Fruit fly (Drosophila melanogaster) whole organism, wandering third instar larva: ENCODE data around the gene Ibf2.

Source experiments
- Abd-B ChIP-seq: fragments of >200 bp; optimal IDR thresholded peaks from 2 replicates; lab custom pipeline; 2017; ENCODE audit warnings: missing biosample characterization, missing genetic modification characterization
- CG32264 ChIP-seq: fragments of 200-800 bp; sonication (Bioruptor generic); optimal IDR thresholded peaks from 2 replicates; lab custom pipeline; 2016; ENCODE audit warnings: missing biosample characterization, missing genetic modification characterization
- CG9705 ChIP-seq: fragments of 200-800 bp; sonication (Bioruptor generic); optimal IDR thresholded peaks from 2 replicates; lab custom pipeline; 2018; ENCODE audit warnings: missing biosample characterization, mild to moderate bottlenecking, missing genetic modification characterization
- CrebA ChIP-seq: fragments of 200-800 bp; sonication (Bioruptor generic); optimal IDR thresholded peaks from 2 replicates; lab custom pipeline; 2016; ENCODE audit warnings: missing biosample characterization, mild to moderate bottlenecking, missing genetic modification characterization, borderline replicate concordance
- Dfd ChIP-seq: fragments of >200 bp; optimal IDR thresholded peaks from 2 replicates; lab custom pipeline; 2017; ENCODE audit warnings: missing biosample characterization, missing genetic modification characterization
- GATAd ChIP-seq: sonication (Bioruptor generic); optimal IDR thresholded peaks from 2 replicates; lab custom pipeline; 2016; ENCODE audit warnings: missing biosample characterization, missing genetic modification characterization
- HLH106 ChIP-seq: fragments of 200-800 bp; optimal IDR thresholded peaks from 3 replicates; lab custom pipeline; 2019; ENCODE audit warnings: missing biosample characterization, mild to moderate bottlenecking, missing genetic modification characterization, moderate library complexity
- Hnf4 ChIP-seq: fragments of 200-800 bp; sonication (Bioruptor generic); optimal IDR thresholded peaks from 2 replicates; lab custom pipeline; 2016; ENCODE audit warnings: missing biosample characterization, mild to moderate bottlenecking, missing genetic modification characterization
- Hr78 ChIP-seq: fragments of >200 bp; optimal IDR thresholded peaks from 2 replicates; lab custom pipeline; 2017; ENCODE audit warnings: missing biosample characterization, missing genetic modification characterization
- Hr83 ChIP-seq: fragments of 200-300 bp; sonication (Bioruptor generic); optimal IDR thresholded peaks from 2 replicates; lab custom pipeline; 2016; ENCODE audit warnings: missing biosample characterization, mild to moderate bottlenecking, missing genetic modification characterization, moderate library complexity; ENCODE audit not compliant: poor library complexity, severe bottlenecking
- Jra ChIP-seq: sonication (Bioruptor generic); optimal IDR thresholded peaks from 2 replicates; lab custom pipeline; 2016; ENCODE audit warnings: missing biosample characterization, missing genetic modification characterization
- Myc ChIP-seq: fragments of >200 bp; optimal IDR thresholded peaks from 2 replicates; lab custom pipeline; 2017
- N ChIP-seq: fragments of >200 bp; optimal IDR thresholded peaks from 2 replicates; lab custom pipeline; 2018; ENCODE audit warnings: missing biosample characterization, missing external identifiers, missing genetic modification characterization
- OdsH ChIP-seq: fragments of 200-800 bp; sonication (Bioruptor generic); optimal IDR thresholded peaks from 2 replicates; lab custom pipeline; 2016; ENCODE audit warnings: missing biosample characterization, mild to moderate bottlenecking, missing genetic modification characterization
- Rel ChIP-seq, 2 experiments: fragments of 200-800 bp; sonication (Bioruptor generic) in 1 of 2; optimal IDR thresholded peaks; 2 replicates in 1 of 2; 3 replicates in 1 of 2; lab custom pipeline; 2016 to 2019; ENCODE audit warnings: mild to moderate bottlenecking in 2 of 2, missing biosample characterization in 2 of 2, missing genetic modification characterization in 2 of 2, moderate library complexity in 1 of 2
- Sp1 ChIP-seq: fragments of 200-800 bp; sonication (Bioruptor generic); optimal IDR thresholded peaks from 3 replicates; lab custom pipeline; 2019; ENCODE audit warnings: missing biosample characterization, mild to moderate bottlenecking, missing genetic modification characterization, moderate library complexity
- Vsx2 ChIP-seq: fragments of 200-300, 225-300 bp; sonication (Bioruptor generic); optimal IDR thresholded peaks from 2 replicates; lab custom pipeline; 2018; ENCODE audit warnings: missing biosample characterization, missing genetic modification characterization; ENCODE audit not compliant: partially characterized antibody
- br ChIP-seq: fragments of 200-800 bp; sonication (Bioruptor generic); optimal IDR thresholded peaks from 2 replicates; lab custom pipeline; 2016; ENCODE audit warnings: missing biosample characterization, missing genetic modification characterization
- brk ChIP-seq: fragments of 200-800 bp; sonication (Bioruptor generic); optimal IDR thresholded peaks from 2 replicates; lab custom pipeline; 2016; ENCODE audit warnings: missing biosample characterization, mild to moderate bottlenecking, missing genetic modification characterization
- dl ChIP-seq, 2 experiments: fragments of 175-275, 200-275 bp in 1 of 2; fragments of 200-275 bp in 1 of 2; sonication (Bioruptor generic); optimal IDR thresholded peaks; lab custom pipeline; 2018; ENCODE audit warnings: mild to moderate bottlenecking in 2 of 2, missing biosample characterization in 2 of 2, missing genetic modification characterization in 2 of 2, moderate library complexity in 2 of 2; ENCODE audit not compliant: partially characterized antibody in 2 of 2, insufficient read depth in 1 of 2
- dmrt93B ChIP-seq: fragments of 200-800 bp; sonication (Bioruptor generic); optimal IDR thresholded peaks from 2 replicates; lab custom pipeline; 2018; ENCODE audit warnings: missing biosample characterization, mild to moderate bottlenecking, missing genetic modification characterization
- ey ChIP-seq: fragments of 200-800 bp; sonication (Bioruptor generic); optimal IDR thresholded peaks from 2 replicates; lab custom pipeline; 2016; ENCODE audit warnings: missing biosample characterization, missing genetic modification characterization
- foxo ChIP-seq, 2 experiments: fragments of 200-800 bp; sonication (Bioruptor generic); optimal IDR thresholded peaks; 2 replicates in 1 of 2; 3 replicates in 1 of 2; lab custom pipeline; 2016 to 2017; ENCODE audit warnings: missing biosample characterization in 2 of 2, missing genetic modification characterization in 2 of 2
- fru ChIP-seq: fragments of 200-800 bp; sonication (Bioruptor generic); optimal IDR thresholded peaks from 3 replicates; lab custom pipeline; 2016; ENCODE audit warnings: missing biosample characterization, mild to moderate bottlenecking, missing genetic modification characterization
- h ChIP-seq: fragments of 200-800 bp; sonication (Bioruptor generic); optimal IDR thresholded peaks from 3 replicates; lab custom pipeline; 2016; ENCODE audit warnings: missing biosample characterization, mild to moderate bottlenecking, missing genetic modification characterization
- lola ChIP-seq: fragments of >200 bp; optimal IDR thresholded peaks from 2 replicates; lab custom pipeline; 2017; ENCODE audit warnings: missing biosample characterization, missing genetic modification characterization
- pan ChIP-seq: fragments of >200 bp; optimal IDR thresholded peaks from 2 replicates; lab custom pipeline; 2017
- psq ChIP-seq: fragments of 200-800 bp; sonication (Bioruptor generic); optimal IDR thresholded peaks from 3 replicates; lab custom pipeline; 2017; ENCODE audit warnings: missing biosample characterization, mild to moderate bottlenecking, missing genetic modification characterization, moderate library complexity
- rgr ChIP-seq: fragments of 200-800 bp; sonication (Bioruptor generic); optimal IDR thresholded peaks from 3 replicates; lab custom pipeline; 2016; ENCODE audit warnings: missing biosample characterization, mild to moderate bottlenecking, missing genetic modification characterization
- sage ChIP-seq: fragments of 200-800 bp; sonication (Bioruptor generic); optimal IDR thresholded peaks from 2 replicates; lab custom pipeline; 2016; ENCODE audit warnings: missing biosample characterization, mild to moderate bottlenecking, missing genetic modification characterization
- sv ChIP-seq: fragments of 200-800 bp; sonication (Bioruptor generic); optimal IDR thresholded peaks from 3 replicates; lab custom pipeline; 2016; ENCODE audit warnings: missing biosample characterization, missing genetic modification characterization
- tai ChIP-seq: sonication (Bioruptor generic); optimal IDR thresholded peaks from 2 replicates; lab custom pipeline; 2016; ENCODE audit warnings: missing biosample characterization, missing genetic modification characterization
- usp ChIP-seq: fragments of >200 bp; optimal IDR thresholded peaks from 2 replicates; lab custom pipeline; 2017; ENCODE audit warnings: missing biosample characterization, missing genetic modification characterization
- woc ChIP-seq: sonication (Bioruptor generic); optimal IDR thresholded peaks from 2 replicates; lab custom pipeline; 2016; ENCODE audit warnings: missing biosample characterization, mild to moderate bottlenecking, missing genetic modification characterization

The Ibf2 gene

dm6 chr3R:9250868-9251267, 7.4 kb downstream of the Ibf2 start (continued):
- no peak for TF ChIP-seq Dfd (GFP tag; lab: Kevin White, UChicago)
- TF ChIP-seq Hnf4 (GFP tag; lab: Kevin White, UChicago) = peak; percentile 85
- TF ChIP-seq Sp1 (GFP tag; lab: Kevin White, UChicago) = peak; percentile 85
- TF ChIP-seq brk (GFP tag; lab: Kevin White, UChicago) = no peak
- no peak for TF ChIP-seq lola (GFP tag; lab: Kevin White, UChicago)
- peak; percentile 87 for TF ChIP-seq br (GFP tag; lab: Kevin White, UChicago)
- no peak for TF ChIP-seq Hr78 (GFP tag; lab: Kevin White, UChicago)
- TF ChIP-seq CrebA (GFP tag; lab: Kevin White, UChicago) = no peak
- TF ChIP-seq Hr83 (GFP tag; lab: Kevin White, UChicago) = no peak
- TF ChIP-seq, all 38 proteins: peak for 21

- TF ChIP-seq HLH106 (tag; lab: Kevin White, UChicago) (no peak), CG9705 (GFP tag; lab: Kevin White, UChicago) (no peak), sv (GFP tag; lab: Kevin White, UChicago) (no peak), Myc (lab: Kevin White, UChicago) (no peak), pan (lab: Kevin White, UChicago) (no peak), dl (GFP tag; optimal IDR thresholded peaks at IDR 0.05; lab: Kevin White, UChicago; ENCODE audit: insufficient read depth in 1 of 2, partially characterized antibody in 2 of 2) (no peak), rgr (GFP tag; lab: Kevin White, UChicago) (no peak), Hr83 (GFP tag; lab: Kevin White, UChicago) (no peak), Rel (GFP tag; optimal IDR thresholded peaks at IDR 0.05; lab: Kevin White, UChicago) (no peak), Rel (tag; optimal IDR thresholded peaks at IDR 0.05; lab: Kevin White, UChicago) (no peak), h (GFP tag; lab: Kevin White, UChicago) (no peak), Jra (GFP tag; lab: Kevin White, UChicago) (no peak), sage (GFP tag; lab: Kevin White, UChicago) (no peak), usp (GFP tag; lab: Kevin White, UChicago) (no peak), GATAd (GFP tag; lab: Kevin White, UChicago) (no peak), br (GFP tag; lab: Kevin White, UChicago) (no peak), OdsH (GFP tag; lab: Kevin White, UChicago) (no peak), Sp1 (GFP tag; lab: Kevin White, UChicago) (no peak), dmrt93B (no peak)
Observed at dm6 chr3R:9249736-9250044, 8.6 kb downstream of the Ibf2 start.

dm6 chr3R:9249025-9249735, 9.1 kb downstream of the Ibf2 start:
- no peak for TF ChIP-seq pan (lab: Kevin White, UChicago)
- TF ChIP-seq fru (GFP tag; lab: Kevin White, UChicago) = peak; percentile 25
- TF ChIP-seq h (GFP tag; lab: Kevin White, UChicago) = peak; percentile 26
- peak; percentile 26 for TF ChIP-seq Sp1 (GFP tag; lab: Kevin White, UChicago)
- no peak for TF ChIP-seq CrebA (GFP tag; lab: Kevin White, UChicago)
- TF ChIP-seq Vsx2 (GFP tag; lab: Kevin White, UChicago) = peak; percentile 27
- TF ChIP-seq foxo (GFP tag; optimal IDR thresholded peaks at IDR 0.05; lab: Kevin White, UChicago) = peak in 1 of 2 experiments; percentile 5
- no peak for TF ChIP-seq Dfd (GFP tag; lab: Kevin White, UChicago)
- TF ChIP-seq HLH106 (tag; lab: Kevin White, UChicago) = peak; percentile 32
- peak; percentile 16 for TF ChIP-seq woc (GFP tag; lab: Kevin White, UChicago)
- no peak for TF ChIP-seq CG32264 (GFP tag; lab: Kevin White, UChicago)
- no peak for TF ChIP-seq sv (GFP tag; lab: Kevin White, UChicago)

- TF ChIP-seq dl (GFP tag; optimal IDR thresholded peaks at IDR 0.05; lab: Kevin White, UChicago; ENCODE audit: insufficient read depth in 1 of 2, partially characterized antibody in 2 of 2) (peak in 1 of 2 experiments; percentile 51), Hnf4 (GFP tag; lab: Kevin White, UChicago) (peak; percentile 78), rgr (GFP tag; lab: Kevin White, UChicago) (peak; percentile 86), Hr83 (GFP tag; lab: Kevin White, UChicago) (no peak), ey (GFP tag; lab: Kevin White, UChicago) (peak; percentile 85), Jra (GFP tag; lab: Kevin White, UChicago) (peak; percentile 83), fru (GFP tag; lab: Kevin White, UChicago) (peak; percentile 92), lola (GFP tag; lab: Kevin White, UChicago) (no peak), CG9705 (GFP tag; lab: Kevin White, UChicago) (peak; percentile 73), GATAd (GFP tag; lab: Kevin White, UChicago) (peak; percentile 5), usp (GFP tag; lab: Kevin White, UChicago) (no peak), HLH106 (tag; lab: Kevin White, UChicago) (peak; percentile 86), pan (lab: Kevin White, UChicago) (no peak), foxo (GFP tag; optimal IDR thresholded peaks at IDR 0.05; lab: Kevin White, UChicago) (peak; percentile 22 to 88), tai (no peak), dmrt93B (peak; percentile 66), OdsH (GFP tag; lab: Kevin White, UChicago) (peak; percentile 90), CG32264 (GFP tag; lab: Kevin White, UChicago) (peak; percentile 60), sv (GFP tag; lab: Kevin White, UChicago) (peak; percentile 9), Abd-B (GFP tag; lab: Kevin White, UChicago) (no peak), N (GFP tag; lab: Kevin White, UChicago) (no peak), psq (GFP tag; lab: Kevin White, UChicago) (peak; percentile 96), h (GFP tag; lab: Kevin White, UChicago) (peak; percentile 92), Vsx2 (GFP tag; lab: Kevin White, UChicago) (no peak), Myc (lab: Kevin White, UChicago) (no peak), Dfd (GFP tag; lab: Kevin White, UChicago) (no peak), brk (GFP tag; lab: Kevin White, UChicago) (peak; percentile 78)
Observed at dm6 chr3R:9246879-9247621, 11.3 kb downstream of the Ibf2 start.
